Worm (Caenorhabditis elegans) whole organism, L4/young adult: ENCODE results near the gene C26H9A.4.
"Not testable (repeated sequence)": the region's sequence is repeated elsewhere in the genome, so short reads cannot be mapped to it uniquely, and the experiment has no call there.

Experiments
- W03F9.2 ChIP-seq: fragments of 150-350 bp; optimal IDR thresholded peaks from 2 replicates; lab custom pipeline; 2014; ENCODE audit warnings: missing biosample characterization, missing genetic modification characterization
- dao-5 ChIP-seq: sonication (generic microtip); optimal IDR thresholded peaks from 2 replicates; lab custom pipeline; 2016; ENCODE audit warnings: missing genotype, missing genetic modification characterization, moderate library complexity, missing compliant biosample characterization
- him-1 ChIP-seq: sonication (generic microtip); optimal IDR thresholded peaks from 2 replicates; lab custom pipeline; 2016; ENCODE audit warnings: missing genotype, missing genetic modification reagents, missing genetic modification characterization, missing compliant biosample characterization

Gene C26H9A.4

ce11 chrIV:12639311-12639710 lies 13.9 kb upstream of the C26H9A.4 start, which contains the start of gene C26H9A.3:
Gene C26H9A.3 (minus strand): TSS chrIV:12639411.
- TF ChIP-seq dao-5 (tag; lab: Kevin White, UChicago); him-1; W03F9.2 (tag; lab: Kevin White, UChicago): not testable (repeated sequence)

ce11 chrIV:12640137-12640536 lies 13.1 kb upstream of the C26H9A.4 start, which contains the start of gene vha-7:
Gene vha-7 (plus strand): TSS chrIV:12640462.
- TF ChIP-seq W03F9.2 (tag; lab: Kevin White, UChicago) (no peak), dao-5 (tag; lab: Kevin White, UChicago) (no peak), him-1 (no peak)

- TF ChIP-seq dao-5 (tag; lab: Kevin White, UChicago), result no peak
- no peak for TF ChIP-seq him-1
- no peak for TF ChIP-seq W03F9.2 (tag; lab: Kevin White, UChicago)
Measured at ce11 chrIV:12640875-12641860, 12.0 kb upstream of the C26H9A.4 start.

ce11 chrIV:12650597-12650996 lies 2.6 kb upstream of the C26H9A.4 start:
- no peak for TF ChIP-seq dao-5 (tag; lab: Kevin White, UChicago)
- no peak for TF ChIP-seq W03F9.2 (tag; lab: Kevin White, UChicago)

ce11 chrIV:12651570-12651969 lies 1.6 kb upstream of the C26H9A.4 start:
- no peak for TF ChIP-seq dao-5 (tag; lab: Kevin White, UChicago)
- no peak for TF ChIP-seq W03F9.2 (tag; lab: Kevin White, UChicago)

ce11 chrIV:12674700-12675099 lies 21.5 kb downstream of the C26H9A.4 start, which contains the start of gene T23B5.4:
Gene T23B5.4 (plus strand): TSS chrIV:12675000.
- TF ChIP-seq dao-5 (tag; lab: Kevin White, UChicago), result no peak
- TF ChIP-seq him-1, result no peak
- TF ChIP-seq W03F9.2 (tag; lab: Kevin White, UChicago), result no peak

- TF ChIP-seq dao-5 (tag; lab: Kevin White, UChicago); him-1; W03F9.2 (tag; lab: Kevin White, UChicago): not testable (repeated sequence)
Measured at ce11 chrIV:12677137-12677536, 23.9 kb downstream of the C26H9A.4 start, which contains the start of gene T23B5.6. Gene T23B5.6 (minus strand): TSS chrIV:12677237.

- TF ChIP-seq W03F9.2 (tag; lab: Kevin White, UChicago) (no peak), him-1 (no peak), dao-5 (tag; lab: Kevin White, UChicago) (no peak)
Measured at ce11 chrIV:12684341-12684740, 31.1 kb downstream of the C26H9A.4 start, which contains the start of gene prmt-9. Gene prmt-9 (minus strand): TSS chrIV:12684378.

- TF ChIP-seq dao-5 (tag; lab: Kevin White, UChicago) (no peak), him-1 (no peak), W03F9.2 (tag; lab: Kevin White, UChicago) (no peak)
Measured at ce11 chrIV:12684826-12685594, 31.8 kb downstream of the C26H9A.4 start.

- TF ChIP-seq dao-5 (tag; lab: Kevin White, UChicago) (no peak), him-1 (no peak), W03F9.2 (tag; lab: Kevin White, UChicago) (no peak)
Measured at ce11 chrIV:12685827-12686226, 32.6 kb downstream of the C26H9A.4 start.

ce11 chrIV:12688370-12688769 lies 35.2 kb downstream of the C26H9A.4 start, which contains the start of gene T23B5.3:
Gene T23B5.3 (plus strand): TSS chrIV:12688670.
- no peak for TF ChIP-seq him-1
- TF ChIP-seq W03F9.2 (tag; lab: Kevin White, UChicago), result no peak
- TF ChIP-seq dao-5 (tag; lab: Kevin White, UChicago), result no peak

ce11 chrIV:12689292-12689691 lies 36.1 kb downstream of the C26H9A.4 start:
- no peak for TF ChIP-seq dao-5 (tag; lab: Kevin White, UChicago)
- TF ChIP-seq him-1, result no peak
- TF ChIP-seq W03F9.2 (tag; lab: Kevin White, UChicago), result no peak

- no peak for TF ChIP-seq him-1
- TF ChIP-seq dao-5 (tag; lab: Kevin White, UChicago), result no peak
- TF ChIP-seq W03F9.2 (tag; lab: Kevin White, UChicago), result no peak
Measured at ce11 chrIV:12689709-12690142, 36.5 kb downstream of the C26H9A.4 start.
